Fruit fly (Drosophila melanogaster) whole organism, prepupa: Measurements from ENCODE around the gene MED17.

Experiments
- CG10631 ChIP-seq: fragments of 200-800 bp; sonication (Bioruptor generic); optimal IDR thresholded peaks from 2 replicates; lab custom pipeline; 2016; ENCODE audit warnings: missing biosample characterization, missing genetic modification characterization
- CG11294 ChIP-seq: fragments of 200-800 bp; sonication (Bioruptor generic); IDR thresholded peaks from 2 replicates; pipeline ENCODE4 v1.3.6; 2022; ENCODE audit warnings: missing biosample characterization, missing genetic modification characterization
- CG11762 ChIP-seq: fragments of 200-800 bp; sonication (Bioruptor generic); optimal IDR thresholded peaks from 3 replicates; lab custom pipeline; 2016; ENCODE audit warnings: missing biosample characterization, missing genetic modification characterization; ENCODE audit not compliant: insufficient read depth
- CG11902 ChIP-seq: fragments of 200-800 bp; sonication (Bioruptor generic); optimal IDR thresholded peaks from 3 replicates; lab custom pipeline; 2016; ENCODE audit warnings: missing biosample characterization, missing genetic modification characterization
- CG15336 ChIP-seq: fragments of 200-800 bp; sonication (Bioruptor generic); IDR thresholded peaks from 2 replicates; pipeline ENCODE4 v1.3.6; 2022; ENCODE audit warnings: missing biosample characterization, missing genetic modification characterization
- CG1621 ChIP-seq: fragments of 200-800 bp; sonication (Bioruptor generic); optimal IDR thresholded peaks from 3 replicates; lab custom pipeline; 2018; ENCODE audit warnings: missing biosample characterization, mild to moderate bottlenecking, missing genetic modification characterization
- CG16779 ChIP-seq: fragments of 200-800 bp; sonication (Bioruptor generic); optimal IDR thresholded peaks from 3 replicates; lab custom pipeline; 2017; ENCODE audit warnings: missing biosample characterization, mild to moderate bottlenecking, missing genetic modification characterization
- CG3032 ChIP-seq: fragments of 200-800 bp; optimal IDR thresholded peaks from 2 replicates; lab custom pipeline; 2019; ENCODE audit warnings: missing biosample characterization, mild to moderate bottlenecking, missing genetic modification characterization, moderate library complexity
- CG31627 ChIP-seq: fragments of 200-800 bp; sonication (Bioruptor generic); optimal IDR thresholded peaks from 3 replicates; lab custom pipeline; 2016; ENCODE audit warnings: missing biosample characterization, missing genetic modification characterization
- CG32006 ChIP-seq: fragments of 200-800 bp; sonication (Bioruptor generic); optimal IDR thresholded peaks from 3 replicates; lab custom pipeline; 2017; ENCODE audit warnings: missing biosample characterization, mild to moderate bottlenecking, missing genetic modification characterization
- CG34406 ChIP-seq: fragments of 200-800 bp; sonication (Bioruptor generic); optimal IDR thresholded peaks from 3 replicates; lab custom pipeline; 2016; ENCODE audit warnings: missing biosample characterization, missing genetic modification characterization
- CG3919 ChIP-seq: fragments of 200-800 bp; sonication (Bioruptor generic); optimal IDR thresholded peaks from 3 replicates; lab custom pipeline; 2016; ENCODE audit warnings: missing biosample characterization, missing genetic modification characterization
- CG4318 ChIP-seq: fragments of 200-800 bp; sonication (Bioruptor generic); optimal IDR thresholded peaks from 3 replicates; lab custom pipeline; 2017; ENCODE audit warnings: missing biosample characterization, mild to moderate bottlenecking, missing genetic modification characterization
- CG6163 ChIP-seq: fragments of 200-800 bp; sonication (Bioruptor generic); IDR thresholded peaks from 3 replicates; pipeline ENCODE4 v1.3.6; 2022; ENCODE audit warnings: missing biosample characterization, missing genetic modification characterization
- CG6792 ChIP-seq: fragments of 200-800 bp; sonication (Bioruptor generic); optimal IDR thresholded peaks from 3 replicates; lab custom pipeline; 2016; ENCODE audit warnings: missing biosample characterization, missing genetic modification characterization
- CG6808 ChIP-seq: fragments of 200-800 bp; sonication (Bioruptor generic); optimal IDR thresholded peaks from 3 replicates; lab custom pipeline; 2017; ENCODE audit warnings: missing biosample characterization, missing genetic modification characterization, mild to moderate bottlenecking, moderate library complexity, missing genetic modification reagents
- CG6854 ChIP-seq: fragments of 200-800 bp; sonication (Bioruptor generic); optimal IDR thresholded peaks from 2 replicates; lab custom pipeline; 2017; ENCODE audit warnings: missing biosample characterization, mild to moderate bottlenecking, missing genetic modification characterization
- CG8119 ChIP-seq: fragments of 200-800 bp; sonication (Bioruptor generic); IDR thresholded peaks from 3 replicates; pipeline ENCODE4 v1.3.6; 2022; ENCODE audit warnings: missing biosample characterization, missing genetic modification characterization
- CG8319 ChIP-seq: fragments of 200-800 bp; sonication (Bioruptor generic); optimal IDR thresholded peaks from 3 replicates; lab custom pipeline; 2016; ENCODE audit warnings: missing biosample characterization, missing genetic modification characterization
- CG8632 ChIP-seq: fragments of 200-800 bp; sonication (Bioruptor generic); optimal IDR thresholded peaks from 3 replicates; lab custom pipeline; 2016; ENCODE audit warnings: missing biosample characterization, missing genetic modification characterization
- Eip75B ChIP-seq: fragments of 200-800 bp; sonication (Bioruptor generic); optimal IDR thresholded peaks from 3 replicates; lab custom pipeline; 2016; ENCODE audit warnings: missing biosample characterization, missing genetic modification characterization
- Eip93F ChIP-seq: fragments of 200-800 bp; sonication (Bioruptor generic); optimal IDR thresholded peaks from 2 replicates; lab custom pipeline; 2016; ENCODE audit warnings: missing biosample characterization, mild to moderate bottlenecking, missing genetic modification characterization
- Ets21C ChIP-seq: fragments of 200-800 bp; sonication (Bioruptor generic); optimal IDR thresholded peaks from 3 replicates; lab custom pipeline; 2016; ENCODE audit warnings: missing biosample characterization, missing genetic modification characterization
- Ets96B ChIP-seq: fragments of 200-800 bp; optimal IDR thresholded peaks from 2 replicates; lab custom pipeline; 2019; ENCODE audit warnings: missing biosample characterization, mild to moderate bottlenecking, missing genetic modification characterization, moderate library complexity
- Gug ChIP-seq: fragments of 200-800 bp; sonication (Bioruptor generic); IDR thresholded peaks from 2 replicates; pipeline ENCODE4 v1.3.6; 2022; ENCODE audit warnings: missing biosample characterization, missing genetic modification characterization
- Hr38 ChIP-seq: sonication (Bioruptor generic); optimal IDR thresholded peaks from 2 replicates; lab custom pipeline; 2016; ENCODE audit warnings: missing biosample characterization, missing genetic modification characterization
- Hr39 ChIP-seq: fragments of 200-800 bp; sonication (Bioruptor generic); optimal IDR thresholded peaks from 2 replicates; lab custom pipeline; 2016; ENCODE audit warnings: missing biosample characterization, missing genetic modification characterization
- Hr4 ChIP-seq: fragments of 200-800 bp; sonication (Bioruptor generic); optimal IDR thresholded peaks from 3 replicates; lab custom pipeline; 2016; ENCODE audit warnings: missing biosample characterization, missing genetic modification characterization
- Met ChIP-seq: fragments of 200-800 bp; sonication (Bioruptor generic); optimal IDR thresholded peaks from 3 replicates; lab custom pipeline; 2016; ENCODE audit warnings: missing biosample characterization, missing genetic modification characterization
- Smox ChIP-seq: fragments of 200-800 bp; sonication (Bioruptor generic); optimal IDR thresholded peaks from 3 replicates; lab custom pipeline; 2016; ENCODE audit warnings: missing biosample characterization, missing genetic modification characterization
- Sox15 ChIP-seq: fragments of 200-800 bp; sonication (Bioruptor generic); optimal IDR thresholded peaks from 3 replicates; lab custom pipeline; 2016; ENCODE audit warnings: missing biosample characterization, missing genetic modification characterization
- acj6 ChIP-seq: fragments of 200-800 bp; sonication (Bioruptor generic); optimal IDR thresholded peaks from 3 replicates; lab custom pipeline; 2016; ENCODE audit warnings: missing biosample characterization, missing genetic modification characterization
- dac ChIP-seq: fragments of 200-800 bp; sonication (Bioruptor generic); optimal IDR thresholded peaks from 2 replicates; lab custom pipeline; 2017; ENCODE audit warnings: missing biosample characterization, mild to moderate bottlenecking, missing genetic modification characterization
- dsx ChIP-seq: fragments of 200-800 bp; optimal IDR thresholded peaks from 3 replicates; lab custom pipeline; 2019; ENCODE audit warnings: missing biosample characterization, mild to moderate bottlenecking, missing genetic modification characterization, moderate library complexity; ENCODE audit not compliant: poor library complexity, severe bottlenecking
- eg ChIP-seq: fragments of 200-800 bp; sonication (Bioruptor generic); IDR thresholded peaks from 3 replicates; pipeline ENCODE4 v1.3.6; 2022; ENCODE audit warnings: missing biosample characterization, missing genetic modification characterization
- fkh ChIP-seq: fragments of 200-800 bp; sonication (Bioruptor generic); optimal IDR thresholded peaks from 3 replicates; lab custom pipeline; 2017; ENCODE audit warnings: missing biosample characterization, mild to moderate bottlenecking, missing genetic modification characterization, moderate library complexity
- lz ChIP-seq: fragments of 200-800 bp; sonication (Bioruptor generic); optimal IDR thresholded peaks from 3 replicates; lab custom pipeline; 2016; ENCODE audit warnings: missing biosample characterization, missing genetic modification characterization
- pdm3 ChIP-seq: fragments of 200-800 bp; sonication (Bioruptor generic); optimal IDR thresholded peaks from 3 replicates; lab custom pipeline; 2016; ENCODE audit warnings: missing biosample characterization, missing genetic modification characterization
- salr ChIP-seq, 2 experiments: fragments of 200-800 bp; sonication (Bioruptor generic); optimal IDR thresholded peaks; 3 replicates each; lab custom pipeline; 2016 to 2018; ENCODE audit warnings: missing biosample characterization in 2 of 2, missing genetic modification characterization in 2 of 2, mild to moderate bottlenecking in 1 of 2
- ss ChIP-seq, 2 experiments: fragments of 200-800 bp; sonication (Bioruptor generic); optimal IDR thresholded peaks; 2 replicates in 1 of 2; 3 replicates in 1 of 2; lab custom pipeline; 2017 to 2018; ENCODE audit warnings: mild to moderate bottlenecking in 2 of 2, missing biosample characterization in 2 of 2, missing genetic modification characterization in 2 of 2, moderate library complexity in 1 of 2
- svp ChIP-seq: fragments of 200-800 bp; sonication (Bioruptor generic); peaks from one replicate; lab custom pipeline; 2016; ENCODE audit warnings: missing biosample characterization, missing genetic modification characterization
- topi ChIP-seq: fragments of 200-800 bp; sonication (Bioruptor generic); optimal IDR thresholded peaks from 3 replicates; lab custom pipeline; 2016; ENCODE audit warnings: missing biosample characterization, missing genetic modification characterization

Gene MED17

DNA sequence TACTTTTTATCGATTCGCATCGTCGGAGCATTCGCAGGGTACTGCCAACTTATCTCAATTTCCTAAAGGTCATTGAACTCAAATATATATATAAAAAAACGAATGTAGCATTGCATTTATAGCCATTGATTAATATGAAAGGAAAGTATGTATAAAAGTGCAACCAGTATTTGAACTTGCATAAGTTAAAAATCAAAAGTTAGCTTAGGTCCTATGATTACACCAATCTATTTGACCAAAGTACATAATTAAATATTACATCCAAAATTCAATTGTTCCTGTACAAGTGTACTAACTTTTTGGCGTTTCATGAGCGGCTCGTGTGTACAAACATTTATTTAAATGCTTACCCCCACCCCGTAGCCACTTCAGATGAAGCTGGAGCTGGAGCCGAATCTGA lies 31.4 kb upstream of the MED17 start (continued):
- TF ChIP-seq CG11294 (no peak), Ets21C (GFP tag; lab: Kevin White, UChicago) (peak; percentile 27), CG8319 (GFP tag; lab: Kevin White, UChicago) (no peak), CG31627 (peak; percentile 50), CG6808 (no peak), CG3032 (tag; lab: Kevin White, UChicago) (peak; percentile 77), Eip93F (GFP tag; lab: Kevin White, UChicago) (no peak), Hr4 (GFP tag; lab: Kevin White, UChicago) (no peak), CG11762 (GFP tag; lab: Kevin White, UChicago) (no peak), svp (GFP tag; lab: Kevin White, UChicago) (peak; percentile 81), fkh (no peak), CG6163 (GFP tag; lab: Robert Waterston, UW) (no peak), salr (GFP tag; optimal IDR thresholded peaks at IDR 0.05; lab: Kevin White, UChicago) (peak in 1 of 2 experiments; percentile 36), CG8119 (GFP tag; lab: Robert Waterston, UW) (no peak), Ets96B (tag; lab: Kevin White, UChicago) (peak; percentile 26), Eip75B (GFP tag; lab: Kevin White, UChicago) (peak; percentile 30), eg (GFP tag; lab: Robert Waterston, UW) (no peak), Hr39 (GFP tag; lab: Kevin White, UChicago) (peak; percentile 47), Smox (GFP tag; lab: Kevin White, UChicago) (peak; percentile 59)

DNA sequence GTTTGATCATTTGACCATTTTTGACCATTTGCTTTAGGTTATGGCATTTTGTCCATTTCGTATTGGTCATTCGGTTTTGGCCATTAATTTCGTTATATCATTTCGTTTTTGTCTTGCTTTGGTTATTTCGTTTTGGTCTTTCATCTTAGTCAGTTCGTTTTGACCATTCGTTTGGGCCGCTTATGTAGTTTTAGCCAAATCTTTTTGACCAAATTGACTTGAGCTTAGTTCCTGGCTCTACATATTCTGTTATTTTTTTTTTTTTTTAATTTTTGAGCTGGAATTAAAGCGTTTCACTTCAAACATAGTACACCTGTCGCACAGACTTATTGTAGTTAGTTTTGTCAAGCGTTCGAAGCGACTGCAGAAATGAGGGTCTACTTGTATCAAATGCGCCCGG lies 30.5 kb upstream of the MED17 start, which contains the start of gene CG14315:
CG14315 (plus strand) TSS at position 301 of the 400 bp plus-strand sequence.
- TF ChIP-seq dsx (GFP tag; lab: Kevin White, UChicago), result no peak
- TF ChIP-seq acj6, result no peak
- TF ChIP-seq lz (GFP tag; lab: Kevin White, UChicago), result no peak
- TF ChIP-seq CG11762 (GFP tag; lab: Kevin White, UChicago), result no peak
- TF ChIP-seq salr (GFP tag; optimal IDR thresholded peaks at IDR 0.05; lab: Kevin White, UChicago), result no peak
- TF ChIP-seq ss (GFP tag; optimal IDR thresholded peaks at IDR 0.05; lab: Kevin White, UChicago), result no peak
- no peak for TF ChIP-seq Gug (GFP tag; lab: Robert Waterston, UW)
- no peak for TF ChIP-seq Met
- no peak for TF ChIP-seq CG6792
- no peak for TF ChIP-seq CG11902 (GFP tag; lab: Kevin White, UChicago)
- TF ChIP-seq CG3919 (GFP tag; lab: Kevin White, UChicago), result no peak
- no peak for TF ChIP-seq dac (GFP tag; lab: Kevin White, UChicago)
- no peak for TF ChIP-seq svp (GFP tag; lab: Kevin White, UChicago)
- no peak for TF ChIP-seq topi (GFP tag; lab: Kevin White, UChicago)
- no peak for TF ChIP-seq Hr39 (GFP tag; lab: Kevin White, UChicago)
- no peak for TF ChIP-seq Hr38 (GFP tag; lab: Kevin White, UChicago)
- TF ChIP-seq CG10631, result no peak
- TF ChIP-seq eg (GFP tag; lab: Robert Waterston, UW), result no peak

DNA sequence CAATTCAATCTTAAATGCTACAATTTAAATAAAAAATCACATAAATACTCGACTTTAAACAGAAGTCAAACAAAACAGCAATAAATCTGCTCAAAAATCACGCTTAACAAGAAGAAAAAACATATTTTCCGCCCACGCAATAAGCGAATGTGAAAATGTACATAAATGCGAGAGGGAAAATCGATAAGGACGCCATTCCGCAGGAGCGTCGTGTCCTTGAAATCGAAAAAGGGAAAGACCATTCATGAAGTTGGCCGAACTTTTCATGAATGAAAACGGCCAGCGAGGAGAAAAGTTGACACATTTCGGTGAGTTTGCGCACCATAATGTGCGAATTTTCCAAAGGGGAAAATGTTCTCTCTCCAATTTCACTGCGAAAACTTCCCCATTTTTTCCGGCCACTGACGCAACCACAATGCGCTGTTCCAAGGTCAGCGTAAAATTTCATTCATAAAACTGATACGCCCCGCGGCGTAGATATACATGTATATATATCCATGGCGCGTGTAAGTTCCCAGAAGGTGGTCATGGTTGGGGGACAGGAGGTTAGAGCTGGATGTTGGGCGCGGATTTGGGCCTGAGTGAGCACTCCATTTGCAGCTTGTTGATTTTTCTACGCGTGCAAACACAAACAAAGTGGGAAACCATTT lies 28.6 kb upstream of the MED17 start:
- TF ChIP-seq ss (GFP tag; optimal IDR thresholded peaks at IDR 0.05; lab: Kevin White, UChicago), result no peak

DNA sequence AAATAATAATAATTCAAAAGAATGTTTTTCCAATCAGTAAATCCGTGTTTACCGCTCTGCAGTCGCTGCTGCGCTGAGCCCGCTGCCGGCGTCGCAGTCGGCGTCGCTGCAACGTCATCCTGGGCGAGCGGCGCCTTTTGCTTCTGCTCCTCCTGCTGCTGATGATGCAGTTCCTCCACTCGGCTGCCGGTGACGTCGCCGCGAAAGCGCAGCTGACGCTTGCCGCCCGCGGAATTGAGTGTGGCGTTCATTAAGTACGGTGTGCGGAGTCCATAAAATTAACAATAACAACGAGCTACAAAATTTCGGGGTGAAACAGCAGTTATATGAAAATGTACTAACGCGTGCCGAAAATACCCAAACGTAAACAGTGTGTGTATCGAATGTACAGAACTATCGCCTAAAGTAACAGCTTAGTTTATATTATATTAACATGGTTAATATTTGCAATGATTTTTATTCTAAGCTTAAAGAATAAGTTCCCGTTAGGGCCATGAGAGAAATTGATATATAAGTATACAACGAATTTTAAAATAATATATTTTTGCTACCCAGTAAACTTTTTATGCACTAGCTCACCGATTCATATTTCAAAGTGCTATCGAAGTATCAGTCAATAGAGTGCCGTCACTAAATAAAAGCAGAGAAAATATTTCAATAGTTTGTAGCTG lies 24.7 kb upstream of the MED17 start, which contains the start of the genes CG7218 and Cbp20:
CG7218 (minus strand) TSS at position 346 of the 671 bp plus-strand sequence.
Cbp20 (plus strand) TSS at position 610 of the 671 bp plus-strand sequence.
- TF ChIP-seq CG8319 (GFP tag; lab: Kevin White, UChicago) (peak; percentile 46), CG6792 (peak; percentile 43), Ets96B (tag; lab: Kevin White, UChicago) (peak; percentile 17), CG1621 (tag; lab: Kevin White, UChicago) (no peak), CG32006 (peak; percentile 59), CG16779 (no peak), fkh (peak; percentile 97), Sox15 (GFP tag; lab: Kevin White, UChicago) (peak; percentile 50), ss (GFP tag; optimal IDR thresholded peaks at IDR 0.05; lab: Kevin White, UChicago) (no peak), Met (peak; percentile 68), CG8119 (GFP tag; lab: Robert Waterston, UW) (0 out of 3 replicates have a peak, but pooled peaks have one; percentile 39), CG6854 (GFP tag; lab: Kevin White, UChicago) (no peak), CG11902 (GFP tag; lab: Kevin White, UChicago) (peak; percentile 40), CG15336 (no peak; the same call in 1 of the 2 replicates), Ets21C (GFP tag; lab: Kevin White, UChicago) (peak; percentile 45), pdm3 (GFP tag; lab: Kevin White, UChicago) (peak; percentile 73), CG4318 (GFP tag; lab: Kevin White, UChicago) (peak; percentile 19), Hr38 (GFP tag; lab: Kevin White, UChicago) (no peak), CG31627 (peak; percentile 79), CG34406 (peak; percentile 13), CG8632 (GFP tag; lab: Kevin White, UChicago) (no peak)
